Worm (Caenorhabditis elegans) whole organism, L1 larva: ENCODE results near the gene H18N23.2.

Source experiments
- C04F5.9 ChIP-seq: sonication (generic microtip); optimal IDR thresholded peaks from 2 replicates; lab custom pipeline; 2016; ENCODE audit warnings: missing genetic modification characterization, missing compliant biosample characterization
- C16A3.4 ChIP-seq: fragments of 150-350 bp; optimal IDR thresholded peaks from 2 replicates; lab custom pipeline; 2014; ENCODE audit warnings: missing biosample characterization, missing genetic modification characterization
- F16B12.6 ChIP-seq: fragments of 150-350 bp; optimal IDR thresholded peaks from 2 replicates; lab custom pipeline; 2014; ENCODE audit warnings: missing biosample characterization, missing genetic modification characterization
- alr-1 ChIP-seq: fragments of 200-800 bp; sonication (Bioruptor generic); optimal IDR thresholded peaks from 2 replicates; lab custom pipeline; 2018; ENCODE audit warnings: borderline replicate concordance, mild to moderate bottlenecking, missing genetic modification characterization, missing compliant biosample characterization
- aly-2 ChIP-seq: fragments of 150-350 bp; optimal IDR thresholded peaks from 2 replicates; lab custom pipeline; 2014; ENCODE audit warnings: missing biosample characterization, missing genetic modification characterization
- ama-1 ChIP-seq: fragments of 150-350 bp; optimal IDR thresholded peaks from 2 replicates; lab custom pipeline; 2014
- ceh-63 ChIP-seq: fragments of 200-800 bp; sonication (Bioruptor generic); optimal IDR thresholded peaks from 2 replicates; lab custom pipeline; 2018; ENCODE audit warnings: mild to moderate bottlenecking, missing genetic modification characterization, missing compliant biosample characterization
- ceh-8 ChIP-seq: fragments of 200-800 bp; sonication (Bioruptor generic); optimal IDR thresholded peaks from 2 replicates; lab custom pipeline; 2018; ENCODE audit warnings: mild to moderate bottlenecking, missing genetic modification characterization, moderate library complexity, missing compliant biosample characterization
- ceh-82 ChIP-seq, 3 experiments: fragments of 150-350 bp in 1 of 3; sonication (generic microtip) in 2 of 3; optimal IDR thresholded peaks; 2 replicates each; lab custom pipeline; 2014 to 2017; ENCODE audit warnings: missing biosample characterization in 3 of 3, missing genetic modification characterization in 3 of 3
- ceh-88 ChIP-seq: fragments of 200-800 bp; sonication (Bioruptor generic); IDR thresholded peaks from 2 replicates; pipeline ENCODE4 v1.3.6; 2022; ENCODE audit warnings: missing genetic modification characterization, missing compliant biosample characterization
- ces-1 ChIP-seq: fragments of 150-350 bp; optimal IDR thresholded peaks from 2 replicates; lab custom pipeline; 2014; ENCODE audit warnings: missing biosample characterization, missing genetic modification reagents, missing genetic modification characterization
- efl-3 ChIP-seq: fragments of 200-800 bp; sonication (Bioruptor generic); optimal IDR thresholded peaks from 2 replicates; lab custom pipeline; 2018; ENCODE audit warnings: mild to moderate bottlenecking, missing genetic modification characterization, missing compliant biosample characterization
- egl-27 ChIP-seq, 2 experiments: fragments of 150-350 bp in 1 of 2; sonication (generic microtip); optimal IDR thresholded peaks; 3 replicates each; lab custom pipeline; 2017 to 2018; ENCODE audit warnings: missing biosample characterization in 2 of 2, missing genetic modification characterization in 2 of 2, missing genetic modification reagents in 2 of 2
- elt-2 ChIP-seq: sonication (generic microtip); optimal IDR thresholded peaks from 2 replicates; lab custom pipeline; 2016; ENCODE audit warnings: missing genetic modification characterization, mild to moderate bottlenecking, inconsistent platforms, missing compliant biosample characterization, missing genetic modification reagents
- elt-3 ChIP-seq, 6 experiments: fragments of 150-350 bp in 1 of 6; sonication (generic microtip); optimal IDR thresholded peaks; 2 replicates each; lab custom pipeline; 2017 to 2018; ENCODE audit warnings: missing biosample characterization in 6 of 6, missing genetic modification characterization in 6 of 6, inconsistent platforms in 1 of 6
- ets-5 ChIP-seq: fragments of 200-800 bp; sonication (Bioruptor generic); IDR thresholded peaks from 2 replicates; pipeline ENCODE4 v1.3.6; 2022; ENCODE audit warnings: missing genetic modification characterization, missing compliant biosample characterization
- fkh-4 ChIP-seq: sonication (generic microtip); optimal IDR thresholded peaks from 2 replicates; lab custom pipeline; 2016; ENCODE audit warnings: missing compliant biosample characterization, missing genetic modification characterization, borderline replicate concordance
- fkh-8 ChIP-seq: sonication (generic microtip); optimal IDR thresholded peaks from 2 replicates; lab custom pipeline; 2016; ENCODE audit warnings: mild to moderate bottlenecking, missing genetic modification characterization, missing compliant biosample characterization
- fos-1 ChIP-seq: fragments of 150-350 bp; optimal IDR thresholded peaks from 2 replicates; lab custom pipeline; 2014; ENCODE audit warnings: missing biosample characterization, missing genetic modification characterization
- jun-1 ChIP-seq: fragments of 150-350 bp; optimal IDR thresholded peaks from 2 replicates; lab custom pipeline; 2014; ENCODE audit warnings: missing biosample characterization, missing genetic modification reagents, missing genetic modification characterization
- lin-14 ChIP-seq: fragments of 200-800 bp; sonication (Bioruptor generic); optimal IDR thresholded peaks from 2 replicates; lab custom pipeline; 2018; ENCODE audit warnings: mild to moderate bottlenecking, missing genetic modification characterization, moderate library complexity, missing compliant biosample characterization
- lin-15B ChIP-seq: fragments of 150-350 bp; sonication (generic microtip); optimal IDR thresholded peaks from 3 replicates; lab custom pipeline; 2014; ENCODE audit warnings: missing biosample characterization, missing genetic modification characterization
- lin-35 ChIP-seq, 2 experiments: fragments of 150-350 bp; optimal IDR thresholded peaks; 2 replicates each; lab custom pipeline; 2014; ENCODE audit warnings: missing biosample characterization in 2 of 2, missing genetic modification characterization in 2 of 2, missing genetic modification reagents in 2 of 2
- lsy-2 ChIP-seq, 2 experiments: fragments of 150-350 bp; optimal IDR thresholded peaks; 2 replicates each; lab custom pipeline; 2014; ENCODE audit warnings: missing biosample characterization in 2 of 2, missing genetic modification characterization in 2 of 2
- mab-9 ChIP-seq: fragments of 200-800 bp; sonication (Bioruptor generic); IDR thresholded peaks from 2 replicates; pipeline ENCODE4 v1.3.6; 2022; ENCODE audit warnings: missing genetic modification reagents, missing genetic modification characterization, missing compliant biosample characterization
- mdl-1 ChIP-seq, 2 experiments: fragments of 150-350 bp; optimal IDR thresholded peaks; 2 replicates each; lab custom pipeline; 2014 to 2017; ENCODE audit warnings: missing biosample characterization in 2 of 2, missing genetic modification characterization in 2 of 2, inconsistent platforms in 1 of 2
- mef-2 ChIP-seq: fragments of 150-350 bp; optimal IDR thresholded peaks from 2 replicates; lab custom pipeline; 2014; ENCODE audit warnings: missing biosample characterization, missing genetic modification characterization
- mep-1 ChIP-seq: fragments of 150-350 bp; optimal IDR thresholded peaks from 2 replicates; lab custom pipeline; 2014; ENCODE audit warnings: missing biosample characterization, missing genetic modification characterization
- nhr-11 ChIP-seq: fragments of 150-350 bp; optimal IDR thresholded peaks from 2 replicates; lab custom pipeline; 2014; ENCODE audit warnings: missing biosample characterization, missing genetic modification characterization
- nhr-19 ChIP-seq: fragments of 200-800 bp; sonication (Bioruptor generic); conservative IDR thresholded peaks from 2 replicates; pipeline ENCODE4 v1.3.6; 2022; ENCODE audit warnings: missing genetic modification characterization, missing compliant biosample characterization
- nhr-20 ChIP-seq: sonication (generic microtip); optimal IDR thresholded peaks from 2 replicates; lab custom pipeline; 2016; ENCODE audit warnings: mild to moderate bottlenecking, missing genetic modification characterization, missing compliant biosample characterization
- nhr-28 ChIP-seq: fragments of 150-350 bp; optimal IDR thresholded peaks from 2 replicates; lab custom pipeline; 2014; ENCODE audit warnings: missing biosample characterization, missing genetic modification characterization
- nhr-47 ChIP-seq: sonication (generic microtip); optimal IDR thresholded peaks from 2 replicates; lab custom pipeline; 2016; ENCODE audit warnings: mild to moderate bottlenecking, missing genetic modification characterization, moderate library complexity, missing compliant biosample characterization
- nhr-71 ChIP-seq: sonication (generic microtip); optimal IDR thresholded peaks from 2 replicates; lab custom pipeline; 2016; ENCODE audit warnings: mild to moderate bottlenecking, missing genetic modification characterization, moderate library complexity, missing compliant biosample characterization
- nhr-76 ChIP-seq: sonication (generic microtip); optimal IDR thresholded peaks from 2 replicates; lab custom pipeline; 2017; ENCODE audit warnings: missing biosample characterization, missing genetic modification characterization
- nhr-77 ChIP-seq: fragments of 150-350 bp; optimal IDR thresholded peaks from 2 replicates; lab custom pipeline; 2014; ENCODE audit warnings: missing biosample characterization, missing genetic modification characterization
- nhr-85 ChIP-seq: sonication (generic microtip); peaks from one replicate; lab custom pipeline; 2016; ENCODE audit warnings: missing genetic modification characterization, inconsistent platforms, missing compliant biosample characterization
- nhr-90 ChIP-seq: sonication (generic microtip); optimal IDR thresholded peaks from 2 replicates; lab custom pipeline; 2016; ENCODE audit warnings: mild to moderate bottlenecking, missing genetic modification characterization, missing compliant biosample characterization; ENCODE audit not compliant: poor library complexity
- pag-3 ChIP-seq: sonication (generic microtip); optimal IDR thresholded peaks from 2 replicates; lab custom pipeline; 2017; ENCODE audit warnings: missing genetic modification characterization, mild to moderate bottlenecking, missing compliant biosample characterization, antibody characterized with exemption, borderline replicate concordance; ENCODE audit not compliant: insufficient read depth
- pax-3 ChIP-seq: fragments of 200-800 bp; sonication (Bioruptor generic); optimal IDR thresholded peaks from 2 replicates; lab custom pipeline; 2018; ENCODE audit warnings: mild to moderate bottlenecking, missing genetic modification characterization, moderate library complexity, missing compliant biosample characterization
- rnt-1 ChIP-seq: sonication (generic microtip); optimal IDR thresholded peaks from 2 replicates; lab custom pipeline; 2016; ENCODE audit warnings: mild to moderate bottlenecking, missing genetic modification characterization, moderate library complexity, missing compliant biosample characterization
- skn-1 ChIP-seq: fragments of 150-350 bp; optimal IDR thresholded peaks from 2 replicates; lab custom pipeline; 2014; ENCODE audit warnings: missing biosample characterization, missing genetic modification characterization
- snu-23 ChIP-seq: sonication (generic microtip); optimal IDR thresholded peaks from 2 replicates; lab custom pipeline; 2016; ENCODE audit warnings: missing genetic modification characterization, missing compliant biosample characterization
- sptf-1 ChIP-seq: fragments of 150-350 bp; optimal IDR thresholded peaks from 2 replicates; lab custom pipeline; 2014; ENCODE audit warnings: missing biosample characterization, missing genetic modification characterization
- swsn-7 ChIP-seq: sonication (generic microtip); optimal IDR thresholded peaks from 2 replicates; lab custom pipeline; 2016; ENCODE audit warnings: missing genetic modification characterization, missing compliant biosample characterization
- tbx-2 ChIP-seq: sonication (generic microtip); optimal IDR thresholded peaks from 2 replicates; lab custom pipeline; 2016; ENCODE audit warnings: missing genetic modification characterization, missing compliant biosample characterization
- unc-130 ChIP-seq: fragments of 150-350 bp; optimal IDR thresholded peaks from 2 replicates; lab custom pipeline; 2017; ENCODE audit warnings: missing biosample characterization, missing genetic modification characterization, inconsistent platforms
- unc-62 ChIP-seq: fragments of 150-350 bp; optimal IDR thresholded peaks from 2 replicates; lab custom pipeline; 2014; ENCODE audit warnings: missing biosample characterization, missing genetic modification reagents, missing genetic modification characterization
- vab-15 ChIP-seq: sonication (generic microtip); optimal IDR thresholded peaks from 2 replicates; lab custom pipeline; 2017; ENCODE audit warnings: missing genotype, mild to moderate bottlenecking, missing genetic modification characterization, missing compliant biosample characterization
- xbp-1 ChIP-seq: sonication (generic microtip); optimal IDR thresholded peaks from 2 replicates; lab custom pipeline; 2016; ENCODE audit warnings: missing genetic modification characterization, missing compliant biosample characterization
- zag-1 ChIP-seq: fragments of 150-350 bp; optimal IDR thresholded peaks from 2 replicates; lab custom pipeline; 2014; ENCODE audit warnings: missing biosample characterization, missing genetic modification characterization
- zip-4 ChIP-seq: fragments of 200-800 bp; sonication (Bioruptor generic); optimal IDR thresholded peaks from 2 replicates; lab custom pipeline; 2018; ENCODE audit warnings: mild to moderate bottlenecking, missing genetic modification characterization, moderate library complexity, missing compliant biosample characterization
- ztf-11 ChIP-seq, 2 experiments: sonication (generic microtip); optimal IDR thresholded peaks; 2 replicates each; lab custom pipeline; 2016 to 2017; ENCODE audit warnings: missing genetic modification characterization in 2 of 2, missing biosample characterization in 1 of 2, missing compliant biosample characterization in 1 of 2

The H18N23.2 gene

ce11 chrX:17633166-17633565 lies 7.5 kb downstream of the H18N23.2 start:
- no peak for TF ChIP-seq zag-1 (tag; lab: Kevin White, UChicago)
- peak in 4 of 6 experiments; percentile 6 to 26 (median 19) for TF ChIP-seq elt-3 (tag; optimal IDR thresholded peaks at IDR 0.05; lab: Kevin White, UChicago)
- TF ChIP-seq nhr-28 (tag; lab: Kevin White, UChicago) = no peak
- peak; percentile 46 for TF ChIP-seq unc-130 (tag; lab: Kevin White, UChicago)
- no peak for TF ChIP-seq ztf-11 (tag; optimal IDR thresholded peaks at IDR 0.05; lab: Kevin White, UChicago)
- TF ChIP-seq nhr-85 (tag; lab: Kevin White, UChicago) = peak; percentile 86
- TF ChIP-seq nhr-76 (tag; lab: Kevin White, UChicago) = no peak
- peak in 1 of 2 experiments; percentile 91 for TF ChIP-seq mdl-1 (tag; optimal IDR thresholded peaks at IDR 0.05; lab: Kevin White, UChicago)
- peak; percentile 56 for TF ChIP-seq nhr-47 (tag; lab: Kevin White, UChicago)
- no peak for TF ChIP-seq vab-15
- TF ChIP-seq swsn-7 (tag; lab: Kevin White, UChicago) = peak; percentile 12
- no peak for TF ChIP-seq fkh-8 (tag; lab: Kevin White, UChicago)
- TF ChIP-seq aly-2 (tag; lab: Kevin White, UChicago) = no peak
- no peak for TF ChIP-seq alr-1 (tag; lab: Kevin White, UChicago)
- peak; percentile 82 for TF ChIP-seq nhr-71
- peak; percentile 78 for TF ChIP-seq nhr-19 (GFP tag; lab: Robert Waterston, UW)
- peak; percentile 26 for TF ChIP-seq elt-2 (tag; lab: Kevin White, UChicago)
- peak in 1 of 2 experiments; percentile 72 for TF ChIP-seq lin-35 (GFP tag; optimal IDR thresholded peaks at IDR 0.05; lab: Kevin White, UChicago)
- TF ChIP-seq ets-5 = no peak
- no peak for TF ChIP-seq mab-9 (GFP tag; lab: Robert Waterston, UW)
- TF ChIP-seq fos-1 (tag; lab: Kevin White, UChicago) = no peak
- TF ChIP-seq nhr-77 (tag; lab: Kevin White, UChicago) = no peak
- peak; percentile 72 for TF ChIP-seq snu-23
- TF ChIP-seq ceh-63 (GFP tag; lab: Kevin White, UChicago) = no peak
- TF ChIP-seq lin-15B (tag; lab: Kevin White, UChicago) = no peak
- TF ChIP-seq mep-1 (tag; lab: Kevin White, UChicago) = peak; percentile 10
- TF ChIP-seq lsy-2 (tag; optimal IDR thresholded peaks at IDR 0.05; lab: Kevin White, UChicago) = peak in 1 of 2 experiments; percentile 21
- TF ChIP-seq sptf-1 (tag; lab: Kevin White, UChicago) = no peak
- no peak for TF ChIP-seq nhr-11 (tag; lab: Kevin White, UChicago)
- TF ChIP-seq ceh-88 (GFP tag; lab: Robert Waterston, UW) = no peak
- no peak for TF ChIP-seq fkh-4
- peak; percentile 9 for TF ChIP-seq C16A3.4 (tag; lab: Kevin White, UChicago)
- TF ChIP-seq egl-27 (tag; optimal IDR thresholded peaks at IDR 0.05; lab: Kevin White, UChicago) = peak in 1 of 2 experiments; percentile 24
- no peak for TF ChIP-seq jun-1 (tag; lab: Kevin White, UChicago)
- TF ChIP-seq nhr-90 = peak; percentile 72
- TF ChIP-seq unc-62 (GFP tag; lab: Kevin White, UChicago) = no peak
- no peak for TF ChIP-seq mef-2 (tag; lab: Kevin White, UChicago)
- peak; percentile 55 for TF ChIP-seq rnt-1 (tag; lab: Kevin White, UChicago)
- no peak for TF ChIP-seq F16B12.6 (tag; lab: Kevin White, UChicago)
- no peak for TF ChIP-seq xbp-1 (tag; lab: Kevin White, UChicago)
- TF ChIP-seq efl-3 (GFP tag; lab: Kevin White, UChicago) = no peak
- TF ChIP-seq C04F5.9 (tag; lab: Kevin White, UChicago) = no peak
- TF ChIP-seq nhr-20 = peak; percentile 85
- TF ChIP-seq ama-1 (lab: Kevin White, UChicago) = no peak
- TF ChIP-seq lin-14 (GFP tag; lab: Kevin White, UChicago) = peak; percentile 93
- no peak for TF ChIP-seq ceh-8 (GFP tag; lab: Kevin White, UChicago)
- TF ChIP-seq pag-3 (tag; lab: Kevin White, UChicago) = no peak
- no peak for TF ChIP-seq skn-1 (tag; lab: Kevin White, UChicago)
- no peak for TF ChIP-seq ces-1 (GFP tag; lab: Kevin White, UChicago)
- TF ChIP-seq zip-4 = no peak
- TF ChIP-seq tbx-2 (tag; lab: Kevin White, UChicago) = peak; percentile 42
- TF ChIP-seq ceh-82 (tag; optimal IDR thresholded peaks at IDR 0.05; lab: Kevin White, UChicago) = no peak
- TF ChIP-seq pax-3 (tag; lab: Kevin White, UChicago) = no peak
